Fruit fly (Drosophila melanogaster): ENCODE results near the gene Zaf1.

DNA sequence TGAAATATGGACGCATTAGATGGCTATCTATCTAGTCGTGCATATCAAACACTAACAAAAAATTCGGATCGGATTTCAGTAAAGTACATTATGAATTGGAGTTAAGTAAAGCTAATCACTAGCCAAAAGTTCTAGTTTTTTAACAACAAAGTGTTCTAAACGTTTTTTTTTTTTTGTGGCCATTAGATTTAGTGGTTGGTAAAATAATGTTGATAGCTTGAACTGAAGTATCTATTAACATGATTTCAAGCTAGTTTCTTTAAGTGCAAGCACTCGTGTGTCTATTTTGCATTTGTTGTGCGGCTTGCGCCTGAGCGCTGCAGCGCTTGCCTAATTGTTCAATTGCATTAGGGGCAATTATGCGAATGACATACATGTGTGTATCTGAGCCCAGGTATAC lies 37.2 kb upstream of the Zaf1 start:
- TF ChIP-seq Hr39 (GFP tag; optimal IDR thresholded peaks at IDR 0.05) (no peak), OdsH (GFP tag; optimal IDR thresholded peaks at IDR 0.05) (no peak), CG3919 (GFP tag; optimal IDR thresholded peaks at IDR 0.05) (no peak), Eip78C (GFP tag) (no peak), CG34406 (GFP tag; optimal IDR thresholded peaks at IDR 0.05) (no peak), Blimp-1 (GFP tag; optimal IDR thresholded peaks at IDR 0.05) (no peak)
